Fruit fly (Drosophila melanogaster): Measurements from ENCODE around the gene Sr-CIV.

dm6 chr2L:3549742-3550141, 25.9 kb upstream of the Sr-CIV start:
- no peak for TF ChIP-seq crol (GFP tag; IDR thresholded peaks at IDR 0.05)
- no peak for TF ChIP-seq BEAF-32 (GFP tag; optimal IDR thresholded peaks at IDR 0.05)
- TF ChIP-seq Doc3 (GFP tag; IDR thresholded peaks at IDR 0.05; ENCODE audit: partially characterized antibody): no peak
- no peak for TF ChIP-seq sna (GFP tag; IDR thresholded peaks at IDR 0.05; ENCODE audit: partially characterized antibody)
- no peak for TF ChIP-seq Atf3 (GFP tag; optimal IDR thresholded peaks at IDR 0.05)
- no peak for TF ChIP-seq luna (GFP tag; optimal IDR thresholded peaks at IDR 0.05)
- no peak for TF ChIP-seq CG6854 (GFP tag; optimal IDR thresholded peaks at IDR 0.05)
- TF ChIP-seq ro (GFP tag; IDR thresholded peaks at IDR 0.05): no peak
- TF ChIP-seq exex (tag; optimal IDR thresholded peaks at IDR 0.05): no peak

All from whole organism, embryonic.